Fruit fly (Drosophila melanogaster) whole organism, embryonic: ENCODE data around the gene Nup98-96.

Experiments used
- CG10209 ChIP-seq: fragments of 200-800 bp; sonication (Bioruptor generic); optimal IDR thresholded peaks from 3 replicates; lab custom pipeline; 2017; ENCODE audit warnings: missing biosample characterization, mild to moderate bottlenecking, missing genetic modification characterization, missing genetic modification reagents
- CG10267 ChIP-seq: fragments of 200-800 bp; sonication (Bioruptor generic); optimal IDR thresholded peaks from 2 replicates; lab custom pipeline; 2018; ENCODE audit warnings: missing biosample characterization, mild to moderate bottlenecking, missing genetic modification characterization, moderate library complexity
- CG10462 ChIP-seq: fragments of 200-800 bp; sonication (Bioruptor generic); optimal IDR thresholded peaks from 2 replicates; lab custom pipeline; 2016; ENCODE audit warnings: missing biosample characterization, missing genetic modification characterization
- CG11398 ChIP-seq: fragments of 200-800 bp; sonication (Bioruptor generic); optimal IDR thresholded peaks from 2 replicates; lab custom pipeline; 2016; ENCODE audit warnings: missing biosample characterization, missing genetic modification characterization
- CG13296 ChIP-seq: fragments of 200-800 bp; sonication (Bioruptor generic); optimal IDR thresholded peaks from 3 replicates; lab custom pipeline; 2018; ENCODE audit warnings: missing biosample characterization, mild to moderate bottlenecking, missing genetic modification characterization
- CG15514 ChIP-seq: fragments of 200-800 bp; sonication (Bioruptor generic); optimal IDR thresholded peaks from 3 replicates; lab custom pipeline; 2017; ENCODE audit warnings: missing biosample characterization, missing genetic modification characterization, mild to moderate bottlenecking, moderate library complexity, missing genetic modification reagents
- CG1602 ChIP-seq: fragments of 200-800 bp; sonication (Bioruptor generic); optimal IDR thresholded peaks from 3 replicates; lab custom pipeline; 2016; ENCODE audit warnings: missing biosample characterization, missing genetic modification characterization
- CG18262 ChIP-seq: fragments of 200-800 bp; optimal IDR thresholded peaks from 3 replicates; lab custom pipeline; 2019; ENCODE audit warnings: missing biosample characterization, mild to moderate bottlenecking, missing genetic modification characterization, moderate library complexity
- CG18476 ChIP-seq: fragments of 200-800 bp; sonication (Bioruptor generic); optimal IDR thresholded peaks from 2 replicates; lab custom pipeline; 2016; ENCODE audit warnings: missing biosample characterization, mild to moderate bottlenecking, missing genetic modification characterization
- CG30020 ChIP-seq: fragments of 200-800 bp; optimal IDR thresholded peaks from 2 replicates; lab custom pipeline; 2019; ENCODE audit warnings: missing biosample characterization, mild to moderate bottlenecking, missing genetic modification characterization, moderate library complexity
- CG3163 ChIP-seq: fragments of 200-800 bp; sonication (Bioruptor generic); optimal IDR thresholded peaks from 3 replicates; lab custom pipeline; 2016; ENCODE audit warnings: missing biosample characterization, missing genetic modification characterization
- CG34422 ChIP-seq: fragments of 200-800 bp; sonication (Bioruptor generic); IDR thresholded peaks from 3 replicates; pipeline ENCODE4 v1.3.6; 2022; ENCODE audit warnings: missing biosample characterization, missing genetic modification characterization
- CG5953 ChIP-seq: fragments of 200-800 bp; sonication (Bioruptor generic); IDR thresholded peaks from 2 replicates; pipeline ENCODE4 v1.3.6; 2022; ENCODE audit warnings: missing biosample characterization, missing genetic modification characterization
- CG6175 ChIP-seq: fragments of 200-800 bp; sonication (Bioruptor generic); IDR thresholded peaks from 3 replicates; pipeline ENCODE4 v1.3.6; 2022; ENCODE audit warnings: missing biosample characterization, missing genetic modification characterization
- CG7963 ChIP-seq: fragments of 200-800 bp; sonication (Bioruptor generic); IDR thresholded peaks from 3 replicates; pipeline ENCODE4 v1.3.6; 2022; ENCODE audit warnings: missing biosample characterization, missing genetic modification characterization; ENCODE audit not compliant: partially characterized antibody
- CG8281 ChIP-seq: fragments of 200-800 bp; sonication (Bioruptor generic); optimal IDR thresholded peaks from 2 replicates; lab custom pipeline; 2018; ENCODE audit warnings: missing biosample characterization, mild to moderate bottlenecking, missing genetic modification characterization, moderate library complexity
- CG8944 ChIP-seq: fragments of 200-800 bp; sonication (Bioruptor generic); optimal IDR thresholded peaks from 3 replicates; lab custom pipeline; 2016; ENCODE audit warnings: missing biosample characterization, missing genetic modification characterization
- Camta ChIP-seq: fragments of 200-800 bp; sonication (Bioruptor generic); optimal IDR thresholded peaks from 2 replicates; lab custom pipeline; 2016; ENCODE audit warnings: missing biosample characterization, missing genetic modification characterization
- Chrac-16 ChIP-seq: fragments of 200-800 bp; sonication (Bioruptor generic); optimal IDR thresholded peaks from 3 replicates; lab custom pipeline; 2016; ENCODE audit warnings: missing biosample characterization, missing genetic modification characterization
- Dll ChIP-seq: fragments of 200-800 bp; sonication (Bioruptor generic); IDR thresholded peaks from 4 replicates; pipeline ENCODE4 v1.3.6; 2022; ENCODE audit warnings: missing biosample characterization, missing genetic modification characterization; ENCODE audit not compliant: partially characterized antibody
- Dp ChIP-seq: fragments of 200-800 bp; sonication (Bioruptor generic); optimal IDR thresholded peaks from 2 replicates; lab custom pipeline; 2018; ENCODE audit warnings: missing biosample characterization, mild to moderate bottlenecking, missing genetic modification characterization, moderate library complexity
- Elba2 ChIP-seq: fragments of 200-800 bp; sonication (Bioruptor generic); optimal IDR thresholded peaks from 3 replicates; lab custom pipeline; 2016; ENCODE audit warnings: missing biosample characterization, missing genetic modification characterization
- Gsc ChIP-seq: fragments of 200-800 bp; sonication (Bioruptor generic); IDR thresholded peaks from 2 replicates; pipeline ENCODE4 v1.3.6; 2022; ENCODE audit warnings: missing biosample characterization, missing genetic modification characterization
- HLHmδ ChIP-seq: fragments of 200-800 bp; sonication (Bioruptor generic); optimal IDR thresholded peaks from 2 replicates; lab custom pipeline; 2018; ENCODE audit warnings: missing biosample characterization, mild to moderate bottlenecking, missing genetic modification characterization, moderate library complexity
- MBD-R2 ChIP-seq: fragments of 200-800 bp; sonication (Bioruptor generic); IDR thresholded peaks from 2 replicates; pipeline ENCODE4 v1.3.6; 2022; ENCODE audit warnings: missing biosample characterization, missing genetic modification characterization
- Nf-YB ChIP-seq: fragments of 200-800 bp; sonication (Bioruptor generic); optimal IDR thresholded peaks from 3 replicates; lab custom pipeline; 2019; ENCODE audit warnings: missing biosample characterization, mild to moderate bottlenecking, missing genetic modification characterization, moderate library complexity
- PHDP ChIP-seq: fragments of 200-800 bp; sonication (Bioruptor generic); optimal IDR thresholded peaks from 3 replicates; lab custom pipeline; 2018; ENCODE audit warnings: missing biosample characterization, mild to moderate bottlenecking, missing genetic modification characterization, moderate library complexity
- Scr ChIP-seq: fragments of 200-800 bp; sonication (Bioruptor generic); IDR thresholded peaks from 2 replicates; pipeline ENCODE4 v1.3.6; 2022; ENCODE audit warnings: missing biosample characterization, missing genetic modification characterization; ENCODE audit not compliant: partially characterized antibody
- Sin3A ChIP-seq: fragments of >200 bp; optimal IDR thresholded peaks from 2 replicates; lab custom pipeline; 2018
- Spps ChIP-seq: fragments of 200-800 bp; sonication (Bioruptor generic); optimal IDR thresholded peaks from 2 replicates; lab custom pipeline; 2018; ENCODE audit warnings: missing biosample characterization, mild to moderate bottlenecking, missing genetic modification characterization
- YL-1 ChIP-seq: fragments of 200-800 bp; sonication (Bioruptor generic); optimal IDR thresholded peaks from 3 replicates; lab custom pipeline; 2017; ENCODE audit warnings: missing biosample characterization, mild to moderate bottlenecking, missing genetic modification characterization
- ash1 ChIP-seq: fragments of 200-800 bp; sonication (Bioruptor generic); optimal IDR thresholded peaks from 2 replicates; lab custom pipeline; 2018; ENCODE audit warnings: missing biosample characterization, mild to moderate bottlenecking, missing genetic modification characterization
- ato ChIP-seq: fragments of 200-800 bp; sonication (Bioruptor generic); IDR thresholded peaks from 2 replicates; pipeline ENCODE4 v1.3.6; 2022; ENCODE audit warnings: missing biosample characterization, missing genetic modification characterization; ENCODE audit not compliant: partially characterized antibody
- bcd ChIP-seq: fragments of 200-800 bp; sonication (Bioruptor generic); optimal IDR thresholded peaks from 2 replicates; lab custom pipeline; 2017; ENCODE audit warnings: missing biosample characterization, mild to moderate bottlenecking, missing genetic modification characterization
- btn ChIP-seq: fragments of 200-800 bp; sonication (Bioruptor generic); optimal IDR thresholded peaks from 2 replicates; lab custom pipeline; 2016; ENCODE audit warnings: missing biosample characterization, missing genetic modification characterization
- caup ChIP-seq: fragments of 200-800 bp; sonication (Bioruptor generic); optimal IDR thresholded peaks from 3 replicates; lab custom pipeline; 2017; ENCODE audit warnings: missing biosample characterization, mild to moderate bottlenecking, missing genetic modification characterization, moderate library complexity; ENCODE audit not compliant: severe bottlenecking
- chn ChIP-seq: fragments of 200-800 bp; sonication (Bioruptor generic); optimal IDR thresholded peaks from 2 replicates; lab custom pipeline; 2016; ENCODE audit warnings: missing biosample characterization, missing genetic modification characterization
- ci ChIP-seq: fragments of 200-800 bp; sonication (Bioruptor generic); IDR thresholded peaks from 3 replicates; pipeline ENCODE4 v1.3.6; 2022; ENCODE audit warnings: missing biosample characterization, missing genetic modification characterization
- danr ChIP-seq: fragments of 200-800 bp; sonication (Bioruptor generic); IDR thresholded peaks from 2 replicates; pipeline ENCODE4 v1.3.6; 2022; ENCODE audit warnings: missing biosample characterization, missing genetic modification characterization
- exex ChIP-seq: fragments of 200-800 bp; sonication (Bioruptor generic); optimal IDR thresholded peaks from 4 replicates; lab custom pipeline; 2018; ENCODE audit warnings: missing biosample characterization, mild to moderate bottlenecking, missing genetic modification characterization, moderate library complexity
- fd96Cb ChIP-seq: fragments of 200-800 bp; sonication (Bioruptor generic); optimal IDR thresholded peaks from 2 replicates; lab custom pipeline; 2018; ENCODE audit warnings: missing biosample characterization, mild to moderate bottlenecking, missing genetic modification characterization, moderate library complexity
- ftz-f1 ChIP-seq: fragments of 200-800 bp; sonication (Bioruptor generic); optimal IDR thresholded peaks from 2 replicates; lab custom pipeline; 2016; ENCODE audit warnings: missing biosample characterization, missing genetic modification characterization
- gem ChIP-seq: fragments of 200-800 bp; sonication (Bioruptor generic); optimal IDR thresholded peaks from 2 replicates; lab custom pipeline; 2019; ENCODE audit warnings: missing biosample characterization, mild to moderate bottlenecking, missing genetic modification characterization, moderate library complexity
- gfzf ChIP-seq: fragments of 200-800 bp; sonication (Bioruptor generic); optimal IDR thresholded peaks from 2 replicates; lab custom pipeline; 2016; ENCODE audit warnings: missing biosample characterization, mild to moderate bottlenecking, missing genetic modification characterization, moderate library complexity
- hth ChIP-seq: fragments of >200 bp; optimal IDR thresholded peaks from 2 replicates; lab custom pipeline; 2017; ENCODE audit warnings: inconsistent platforms
- lmd ChIP-seq: fragments of 200-800 bp; sonication (Bioruptor generic); IDR thresholded peaks from 2 replicates; pipeline ENCODE4 v1.3.6; 2022; ENCODE audit warnings: missing biosample characterization, missing genetic modification characterization
- phol ChIP-seq: fragments of 200-800 bp; sonication (Bioruptor generic); optimal IDR thresholded peaks from 3 replicates; lab custom pipeline; 2018; ENCODE audit warnings: missing biosample characterization, mild to moderate bottlenecking, missing genetic modification characterization, moderate library complexity
- run ChIP-seq: fragments of 200-800 bp; sonication (Bioruptor generic); optimal IDR thresholded peaks from 3 replicates; lab custom pipeline; 2018; ENCODE audit warnings: missing biosample characterization, mild to moderate bottlenecking, missing genetic modification characterization
- so ChIP-seq: fragments of 200-800 bp; sonication (Bioruptor generic); IDR thresholded peaks from 3 replicates; pipeline ENCODE4 v1.3.6; 2022; ENCODE audit warnings: missing biosample characterization, missing genetic modification characterization
- stc ChIP-seq: fragments of 200-800 bp; sonication (Bioruptor generic); IDR thresholded peaks from 2 replicates; pipeline ENCODE4 v1.3.6; 2022; ENCODE audit warnings: missing biosample characterization, missing genetic modification characterization
- tll ChIP-seq, 2 experiments: fragments of 200-800 bp in 1 of 2; fragments of >200 bp in 1 of 2; sonication (Bioruptor generic) in 1 of 2; optimal IDR thresholded peaks; 2 replicates each; lab custom pipeline; 2017 to 2019; ENCODE audit warnings: missing biosample characterization in 2 of 2, missing genetic modification characterization in 2 of 2, mild to moderate bottlenecking in 1 of 2, moderate library complexity in 1 of 2

Nup98-96 gene

dm6 chr3R:23729066-23729465 lies 52.4 kb downstream of the Nup98-96 start (continued):
- TF ChIP-seq Scr (GFP tag; lab: Robert Waterston, UW) (no peak), CG18476 (GFP tag; lab: Kevin White, UChicago) (no peak), tll (GFP tag; optimal IDR thresholded peaks at IDR 0.05; lab: Kevin White, UChicago) (peak in 1 of 2 experiments; percentile 74), CG6175 (GFP tag; lab: Robert Waterston, UW) (no peak), ato (GFP tag; lab: Robert Waterston, UW) (no peak), chn (GFP tag; lab: Kevin White, UChicago) (no peak), caup (GFP tag; lab: Kevin White, UChicago) (peak; percentile 78), ftz-f1 (GFP tag; lab: Kevin White, UChicago) (no peak), Gsc (GFP tag; lab: Robert Waterston, UW) (no peak), Dp (GFP tag; lab: Kevin White, UChicago) (no peak), PHDP (tag; lab: Kevin White, UChicago) (peak; percentile 65), exex (tag; lab: Kevin White, UChicago) (peak; percentile 56), gfzf (GFP tag; lab: Kevin White, UChicago) (no peak), MBD-R2 (no peak), phol (tag; lab: Kevin White, UChicago) (no peak), run (tag; lab: Kevin White, UChicago) (no peak), fd96Cb (no peak), hth (lab: Kevin White, UChicago) (no peak), CG7963 (GFP tag; lab: Robert Waterston, UW) (no peak), btn (GFP tag; lab: Kevin White, UChicago) (no peak), CG11398 (GFP tag; lab: Kevin White, UChicago) (peak; percentile 29), CG5953 (GFP tag; lab: Robert Waterston, UW) (no peak), HLHmδ (peak; percentile 56), YL-1 (GFP tag; lab: Kevin White, UChicago) (peak; percentile 23), Dll (GFP tag; lab: Robert Waterston, UW) (no peak), CG15514 (GFP tag; lab: Kevin White, UChicago) (peak; percentile 62), ash1 (GFP tag; lab: Kevin White, UChicago) (peak; percentile 72), CG3163 (GFP tag; lab: Kevin White, UChicago) (no peak), Spps (tag; lab: Kevin White, UChicago) (no peak), CG18262 (tag; lab: Kevin White, UChicago) (no peak), danr (no peak), Sin3A (lab: Kevin White, UChicago) (no peak), CG10267 (tag; lab: Kevin White, UChicago) (no peak), gem (tag; lab: Kevin White, UChicago) (peak; percentile 9), CG1602 (GFP tag; lab: Kevin White, UChicago) (no peak), bcd (peak; percentile 12), CG8944 (GFP tag; lab: Kevin White, UChicago) (no peak), CG10462 (GFP tag; lab: Kevin White, UChicago) (no peak), so (GFP tag; lab: Robert Waterston, UW) (peak; percentile 40; the same call in 1 of the 3 replicates), ci (GFP tag; lab: Robert Waterston, UW) (peak; percentile 56; the same call in 1 of the 3 replicates), CG13296 (GFP tag; lab: Kevin White, UChicago) (peak; percentile 81), Chrac-16 (no peak), CG30020 (tag; lab: Kevin White, UChicago) (no peak), Elba2 (GFP tag; lab: Kevin White, UChicago) (no peak), lmd (no peak), CG10209 (GFP tag; lab: Kevin White, UChicago) (peak; percentile 40), Nf-YB (GFP tag; lab: Kevin White, UChicago) (no peak), Camta (no peak), stc (GFP tag; lab: Robert Waterston, UW) (no peak), CG34422 (no peak), CG8281 (tag; lab: Kevin White, UChicago) (no peak)
